Fruit fly (Drosophila melanogaster) whole organism, adult: Measurements from ENCODE around the gene CG2854.

Experiments used
- CG12768 ChIP-seq: fragments of 200-800 bp; sonication (Bioruptor generic); optimal IDR thresholded peaks from 2 replicates; lab custom pipeline; 2017; ENCODE audit warnings: missing biosample characterization, missing genetic modification characterization, mild to moderate bottlenecking, moderate library complexity, missing genetic modification reagents
- CG5204 ChIP-seq: fragments of 200-800 bp; sonication (Bioruptor generic); optimal IDR thresholded peaks from 2 replicates; lab custom pipeline; 2016; ENCODE audit warnings: missing biosample characterization, missing genetic modification characterization
- Crg-1 ChIP-seq: fragments of 200-800 bp; sonication (Bioruptor generic); optimal IDR thresholded peaks from 2 replicates; lab custom pipeline; 2016; ENCODE audit warnings: missing biosample characterization, missing genetic modification characterization

dm6 chrX:2300293-2301068, 26.4 kb upstream of the CG2854 start:
- TF ChIP-seq CG12768 (GFP tag; lab: Kevin White, UChicago) (peak; percentile 77), CG5204 (GFP tag; lab: Kevin White, UChicago) (peak; percentile 82), Crg-1 (GFP tag; lab: Kevin White, UChicago) (peak; percentile 79)
